Worm (Caenorhabditis elegans) whole organism, L4/young adult: Measurements from ENCODE around the gene alh-7.

Experiments used
- W03F9.2 ChIP-seq: fragments of 150-350 bp; optimal IDR thresholded peaks from 2 replicates; lab custom pipeline; 2014; ENCODE audit warnings: missing biosample characterization, missing genetic modification characterization
- dao-5 ChIP-seq: sonication (generic microtip); optimal IDR thresholded peaks from 2 replicates; lab custom pipeline; 2016; ENCODE audit warnings: missing genotype, missing genetic modification characterization, moderate library complexity, missing compliant biosample characterization
- him-1 ChIP-seq: sonication (generic microtip); optimal IDR thresholded peaks from 2 replicates; lab custom pipeline; 2016; ENCODE audit warnings: missing genotype, missing genetic modification reagents, missing genetic modification characterization, missing compliant biosample characterization

alh-7 gene

DNA sequence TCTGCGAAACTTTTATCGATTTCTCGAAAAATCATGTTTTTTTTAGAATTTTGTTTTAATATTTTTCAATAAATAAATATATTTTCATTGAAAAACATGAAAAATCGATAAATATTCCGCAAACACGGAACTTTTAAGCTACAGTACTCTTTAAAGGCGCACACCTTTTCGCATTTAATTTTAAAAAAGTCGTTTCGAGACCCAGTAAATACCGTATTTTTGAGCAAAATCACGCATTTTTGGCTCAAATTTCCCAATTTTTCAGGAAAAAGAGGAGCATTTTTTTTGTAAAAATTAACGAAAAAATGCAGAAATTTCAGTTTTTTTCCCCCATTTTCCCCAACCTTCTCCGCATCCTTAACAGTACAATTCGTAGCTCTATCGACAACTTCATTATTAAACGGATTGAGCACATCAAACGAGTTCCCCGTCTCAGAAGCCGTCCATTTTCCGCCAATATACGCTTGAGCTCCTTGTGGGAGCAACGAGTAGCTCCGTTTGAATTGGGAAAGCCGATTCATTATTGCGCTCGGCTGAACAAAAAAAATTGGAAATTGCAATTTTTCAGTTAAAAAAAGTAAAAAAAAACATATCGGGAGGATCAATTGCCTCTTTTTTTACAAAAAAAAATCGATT lies at the start of gene alh-7:
Gene alh-7 (minus strand): TSS at position 533 of the 636 bp plus-strand sequence.
- TF ChIP-seq him-1 (no peak), W03F9.2 (tag; lab: Kevin White, UChicago) (no peak), dao-5 (tag; lab: Kevin White, UChicago) (no peak)

DNA sequence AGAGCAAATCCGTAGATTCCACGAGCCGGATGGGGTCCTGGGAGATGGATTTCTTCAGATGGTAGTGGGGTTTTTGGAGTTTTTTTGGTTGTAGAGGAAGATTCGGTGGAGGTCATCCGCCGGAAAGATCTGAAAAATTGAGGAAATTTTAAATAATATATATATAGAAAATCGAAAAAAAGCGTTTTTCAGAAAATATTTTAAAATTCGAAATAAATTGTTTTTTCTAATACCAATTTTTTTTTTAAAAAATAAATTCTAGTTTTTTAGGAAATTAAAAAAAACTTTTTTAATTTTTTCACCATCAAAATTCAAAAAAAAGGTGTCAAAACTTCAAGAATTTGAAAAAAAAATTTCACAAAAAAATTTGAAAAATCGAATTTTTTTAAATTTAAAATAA lies 49.4 kb upstream of the alh-7 start, which contains the start of the genes noa-1 and Y48E1B.17:
Gene noa-1 (minus strand): TSS at position 101 of the 400 bp plus-strand sequence.
Gene Y48E1B.17 (minus strand): TSS at position 129 of the 400 bp plus-strand sequence.
- TF ChIP-seq W03F9.2 (tag; lab: Kevin White, UChicago) (no peak), dao-5 (tag; lab: Kevin White, UChicago) (no peak), him-1 (no peak)

ce11 chrII:13531118-13531517 lies 39.5 kb upstream of the alh-7 start, which contains the start of gene snx-14:
TSS of gene snx-14 (minus strand) at chrII:13531218.
- no peak for TF ChIP-seq dao-5 (tag; lab: Kevin White, UChicago)

DNA sequence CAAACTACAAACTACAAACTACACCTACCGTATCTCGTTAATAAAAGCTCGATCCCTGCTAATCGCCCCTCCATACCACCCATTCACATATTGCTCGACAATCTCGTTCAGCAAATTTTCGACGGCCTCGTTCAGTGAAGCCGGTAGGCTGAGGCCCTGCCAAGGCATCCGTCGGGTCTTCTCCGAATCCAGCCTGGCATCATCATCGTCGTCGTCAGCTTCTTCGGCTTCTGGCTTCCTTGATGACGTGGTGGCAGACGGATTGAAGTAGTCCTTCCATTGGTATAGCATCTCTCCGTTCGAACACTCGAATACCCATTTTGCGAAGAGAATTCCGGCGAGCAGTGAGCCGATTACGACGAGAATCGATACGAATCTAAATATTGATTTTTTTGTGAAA lies 39.1 kb upstream of the alh-7 start:
- TF ChIP-seq him-1, result no peak

DNA sequence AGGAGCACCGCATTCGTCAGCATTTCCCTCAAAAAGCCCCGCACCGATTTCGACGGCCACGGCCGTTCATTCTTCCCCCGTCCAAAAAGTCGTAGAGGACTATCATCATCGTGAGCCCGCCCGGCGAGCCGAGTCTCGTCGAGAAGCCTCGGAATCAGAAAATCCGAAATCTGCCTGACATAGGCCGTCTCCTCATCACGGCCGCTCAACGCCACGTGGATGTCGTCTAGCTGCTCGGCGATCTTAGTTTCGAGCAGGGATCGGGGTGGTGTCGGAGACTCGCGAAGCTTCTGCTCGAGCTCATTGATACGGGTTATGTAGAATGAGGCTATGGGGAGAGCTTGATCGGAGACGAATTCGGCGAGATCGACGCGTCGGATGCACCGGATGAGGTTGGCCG lies 37.5 kb upstream of the alh-7 start:
- TF ChIP-seq dao-5 (tag; lab: Kevin White, UChicago) (no peak), W03F9.2 (tag; lab: Kevin White, UChicago) (no peak), him-1 (no peak)

ce11 chrII:13521977-13522404 lies 30.4 kb upstream of the alh-7 start:
- no peak for TF ChIP-seq him-1
- TF ChIP-seq W03F9.2 (tag; lab: Kevin White, UChicago), result no peak
- no peak for TF ChIP-seq dao-5 (tag; lab: Kevin White, UChicago)

ce11 chrII:13521179-13521616 lies 29.6 kb upstream of the alh-7 start:
- no peak for TF ChIP-seq dao-5 (tag; lab: Kevin White, UChicago)
- TF ChIP-seq W03F9.2 (tag; lab: Kevin White, UChicago), result peak; percentile 23

DNA sequence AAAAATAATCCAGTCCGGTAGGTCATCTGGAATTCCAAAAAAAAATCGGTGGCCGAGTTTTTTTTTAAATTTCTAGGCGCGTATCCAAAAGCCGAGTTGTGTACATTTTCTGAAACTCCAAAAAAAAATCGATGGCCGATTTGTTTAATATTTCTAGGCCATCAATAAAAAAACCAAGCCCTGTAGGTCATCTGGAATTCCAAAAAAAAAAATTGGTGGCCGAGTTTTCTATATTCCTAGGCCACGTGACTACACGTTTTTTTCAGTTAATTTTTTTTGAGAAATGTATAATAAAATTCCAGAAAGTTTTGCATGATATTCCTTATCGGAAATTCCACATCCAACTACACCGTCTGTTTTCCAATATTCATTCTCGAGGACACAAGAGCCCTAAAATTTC lies 26.0 kb upstream of the alh-7 start, which contains the start of gene sre-45:
Gene sre-45 (plus strand): TSS at position 301 of the 400 bp plus-strand sequence.
- TF ChIP-seq dao-5 (tag; lab: Kevin White, UChicago) (no peak), W03F9.2 (tag; lab: Kevin White, UChicago) (no peak), him-1 (no peak)

DNA sequence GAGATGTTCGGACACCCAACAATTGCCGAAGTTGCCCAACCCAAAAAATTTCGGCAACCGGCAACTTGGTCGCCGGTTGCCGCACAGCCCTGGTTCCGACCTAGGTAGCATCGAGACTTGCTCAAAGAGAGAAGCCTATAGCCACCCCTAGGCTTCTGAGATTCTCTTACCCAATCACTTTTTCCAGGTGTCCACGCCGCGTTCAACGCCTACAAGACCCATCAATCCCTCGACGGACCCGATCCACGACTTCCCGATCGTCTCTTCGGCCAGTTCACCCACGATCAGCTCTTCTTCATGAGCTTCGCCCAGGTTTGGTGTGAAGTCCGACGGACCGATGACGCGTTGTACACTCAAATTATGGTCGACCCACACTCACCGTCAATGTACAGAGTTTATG lies 24.2 kb upstream of the alh-7 start:
- TF ChIP-seq dao-5 (tag; lab: Kevin White, UChicago), result no peak
- no peak for TF ChIP-seq him-1
- TF ChIP-seq W03F9.2 (tag; lab: Kevin White, UChicago), result no peak

ce11 chrII:13508607-13509006 lies 17.0 kb upstream of the alh-7 start:
- TF ChIP-seq him-1 (no peak), dao-5 (tag; lab: Kevin White, UChicago) (no peak), W03F9.2 (tag; lab: Kevin White, UChicago) (no peak)

DNA sequence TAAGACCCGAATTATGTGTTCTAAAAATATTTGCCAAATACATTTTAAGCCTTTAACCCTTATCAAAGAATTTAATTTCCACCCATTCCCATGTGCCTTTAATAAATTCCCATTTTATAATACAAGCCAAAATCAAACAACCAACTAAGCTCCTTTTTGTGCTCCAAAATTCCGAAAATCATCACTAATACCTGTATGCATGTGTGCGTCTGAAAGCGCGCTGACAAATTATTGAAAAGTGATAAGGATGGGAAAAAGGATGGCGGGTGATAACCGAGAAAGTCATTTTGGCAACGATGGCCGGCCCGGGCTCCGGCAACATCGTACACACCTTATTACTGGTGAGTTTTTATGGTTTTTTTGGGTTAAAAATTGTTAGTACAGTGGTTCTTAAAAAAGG lies 15.9 kb upstream of the alh-7 start, which contains the start of gene nep-17:
Gene nep-17 (plus strand): TSS at position 285 of the 400 bp plus-strand sequence.
- TF ChIP-seq dao-5 (tag; lab: Kevin White, UChicago), result no peak
- no peak for TF ChIP-seq him-1
- TF ChIP-seq W03F9.2 (tag; lab: Kevin White, UChicago), result no peak

DNA sequence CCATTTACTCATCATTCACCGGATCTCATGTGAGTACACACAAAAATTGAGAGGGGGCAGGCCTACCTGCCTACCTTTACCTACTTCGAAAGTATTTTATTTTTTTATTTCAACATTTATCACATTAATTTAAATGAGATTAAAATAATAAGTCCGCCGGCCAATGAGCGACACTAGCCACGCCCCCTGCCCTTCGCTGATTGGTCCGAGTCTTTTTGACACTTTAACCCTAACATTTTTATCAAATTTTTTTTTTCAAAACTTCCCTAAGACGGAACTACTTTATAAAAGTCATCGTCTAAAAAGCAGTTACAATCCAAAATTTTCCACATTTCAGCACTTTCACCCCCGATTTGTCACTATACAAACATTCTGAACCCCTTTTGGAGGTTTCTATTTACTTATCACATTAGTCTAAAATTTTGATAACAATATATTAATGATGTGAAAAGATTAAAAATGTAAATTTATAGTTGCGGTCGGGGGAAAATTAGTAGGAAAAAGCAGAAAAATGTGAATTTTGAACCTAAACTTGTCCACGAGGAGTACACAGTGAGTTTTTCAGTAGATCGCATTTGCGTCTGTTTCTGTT lies 14.5 kb upstream of the alh-7 start:
- TF ChIP-seq dao-5 (tag; lab: Kevin White, UChicago) (no peak), W03F9.2 (tag; lab: Kevin White, UChicago) (no peak), him-1 (no peak)

DNA sequence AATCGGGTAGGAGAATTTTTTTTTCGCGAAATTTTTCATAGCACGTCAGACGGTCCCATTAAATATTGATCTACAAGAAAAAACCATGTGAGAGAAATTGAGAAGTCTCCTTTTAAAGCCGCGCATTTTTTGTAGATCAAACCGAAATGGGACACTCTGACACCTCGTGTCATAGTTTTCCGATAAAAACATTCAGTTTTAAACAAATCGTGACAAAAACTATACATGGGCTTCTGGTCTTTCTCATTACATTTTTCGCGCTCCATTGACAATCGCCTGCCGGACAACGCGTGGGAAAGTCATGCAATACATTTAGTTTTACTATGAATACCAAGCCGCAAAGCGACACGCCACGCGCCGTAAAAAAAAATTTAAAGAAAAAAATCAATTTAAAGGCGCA lies 13.8 kb upstream of the alh-7 start:
- TF ChIP-seq W03F9.2 (tag; lab: Kevin White, UChicago) (no peak), dao-5 (tag; lab: Kevin White, UChicago) (no peak), him-1 (no peak)

- TF ChIP-seq him-1 (no peak), dao-5 (tag; lab: Kevin White, UChicago) (no peak), W03F9.2 (tag; lab: Kevin White, UChicago) (no peak)
Measured at ce11 chrII:13503653-13504052, 12.1 kb upstream of the alh-7 start, which contains the start of gene F54F11.1. TSS of gene F54F11.1 (plus strand) at chrII:13503953.
